Fruit fly (Drosophila melanogaster): ENCODE data around the gene CG42788.

Gene CG42788

dm6 chr3R:15128646-15129429 is 2.9 kb downstream of the CG42788 start (continued):
- TF ChIP-seq Chrac-16 (GFP tag; optimal IDR thresholded peaks at IDR 0.05) (no peak), CG12071 (GFP tag; optimal IDR thresholded peaks at IDR 0.05) (no peak), CG15269 (tag; optimal IDR thresholded peaks at IDR 0.05) (peak; percentile 56), gsb (GFP tag; IDR thresholded peaks at IDR 0.05) (no peak), CG11696 (GFP tag; IDR thresholded peaks at IDR 0.05) (no peak), CG16815 (GFP tag; optimal IDR thresholded peaks at IDR 0.05) (no peak), CG18262 (tag; optimal IDR thresholded peaks at IDR 0.05) (peak; percentile 63), CG15011 (GFP tag; optimal IDR thresholded peaks at IDR 0.05) (no peak), CG10209 (GFP tag; optimal IDR thresholded peaks at IDR 0.05) (peak; percentile 49), tio (GFP tag; optimal IDR thresholded peaks at IDR 0.05) (peak; percentile 24), schlank (tag; optimal IDR thresholded peaks at IDR 0.05) (no peak), CG6254 (GFP tag; optimal IDR thresholded peaks at IDR 0.05) (no peak), sqz (GFP tag; optimal IDR thresholded peaks at IDR 0.05) (no peak), az2 (GFP tag; optimal IDR thresholded peaks at IDR 0.05) (no peak), Dbx (GFP tag; IDR thresholded peaks at IDR 0.05) (no peak), Sox102F (GFP tag; optimal IDR thresholded peaks at IDR 0.05) (peak; percentile 58), CG2202 (tag; optimal IDR thresholded peaks at IDR 0.05) (no peak), sug (tag; optimal IDR thresholded peaks at IDR 0.05) (no peak), Atf6 (GFP tag; IDR thresholded peaks at IDR 0.05) (no peak), run (tag; optimal IDR thresholded peaks at IDR 0.05) (no peak), CG10959 (GFP tag; IDR thresholded peaks at IDR 0.05) (no peak), twi (tag; optimal IDR thresholded peaks at IDR 0.05) (no peak), CG1233 (GFP tag; optimal IDR thresholded peaks at IDR 0.05) (peak; percentile 14), Spps (tag; optimal IDR thresholded peaks at IDR 0.05) (no peak), CG12391 (tag; optimal IDR thresholded peaks at IDR 0.05) (peak; percentile 37), CG1647 (GFP tag; optimal IDR thresholded peaks at IDR 0.05) (peak; percentile 5), HmgZ (tag; optimal IDR thresholded peaks at IDR 0.05) (no peak), pfk (GFP tag; optimal IDR thresholded peaks at IDR 0.05) (no peak), Hr3 (GFP tag; optimal IDR thresholded peaks at IDR 0.05) (peak; percentile 16), Bdp1 (GFP tag; optimal IDR thresholded peaks at IDR 0.05) (no peak), z (GFP tag; IDR thresholded peaks at IDR 0.05) (no peak), seq (GFP tag; IDR thresholded peaks at IDR 0.05) (no peak), pnt (GFP tag; optimal IDR thresholded peaks at IDR 0.05) (no peak), dm (GFP tag; optimal IDR thresholded peaks at IDR 0.05) (no peak), Hand (GFP tag; optimal IDR thresholded peaks at IDR 0.05) (peak; percentile 16), CG9817 (tag; optimal IDR thresholded peaks at IDR 0.05) (peak; percentile 18), Side (GFP tag; optimal IDR thresholded peaks at IDR 0.05) (no peak), Elba2 (GFP tag; optimal IDR thresholded peaks at IDR 0.05) (no peak), CG30403 (GFP tag; optimal IDR thresholded peaks at IDR 0.05) (peak; percentile 28), eve (GFP tag; optimal IDR thresholded peaks at IDR 0.05) (no peak), tx (GFP tag; optimal IDR thresholded peaks at IDR 0.05) (no peak), D19A (tag; optimal IDR thresholded peaks at IDR 0.05) (peak; percentile 39), ap (GFP tag; IDR thresholded peaks at IDR 0.05) (no peak), CG6813 (GFP tag; optimal IDR thresholded peaks at IDR 0.05) (peak; percentile 48), psq (GFP tag; optimal IDR thresholded peaks at IDR 0.05) (no peak), CG15514 (GFP tag; optimal IDR thresholded peaks at IDR 0.05) (no peak), CkIIα-i1 (GFP tag; IDR thresholded peaks at IDR 0.05) (no peak), CG34376 (GFP tag; optimal IDR thresholded peaks at IDR 0.05) (no peak), Hey (tag; optimal IDR thresholded peaks at IDR 0.05) (no peak), CG11093 (GFP tag; IDR thresholded peaks at IDR 0.05) (no peak)
